Worm (Caenorhabditis elegans) whole organism, L3 larva: ENCODE results near the gene F11A5.17.

Source experiments
- R02D3.7 ChIP-seq: fragments of 150-350 bp; optimal IDR thresholded peaks from 2 replicates; lab custom pipeline; 2014; ENCODE audit warnings: missing biosample characterization, missing genetic modification characterization
- ZK546.5 ChIP-seq: sonication (generic microtip); optimal IDR thresholded peaks from 2 replicates; lab custom pipeline; 2017; ENCODE audit warnings: missing biosample characterization, missing genetic modification characterization
- aly-2 ChIP-seq: fragments of 150-350 bp; optimal IDR thresholded peaks from 2 replicates; lab custom pipeline; 2014; ENCODE audit warnings: missing biosample characterization, missing genetic modification characterization
- ama-1 ChIP-seq: fragments of 150-350 bp; optimal IDR thresholded peaks from 2 replicates; lab custom pipeline; 2018
- ceh-16 ChIP-seq: sonication (generic microtip); optimal IDR thresholded peaks from 2 replicates; lab custom pipeline; 2017; ENCODE audit warnings: missing biosample characterization, missing genetic modification characterization
- ceh-28 ChIP-seq: fragments of 150-350 bp; optimal IDR thresholded peaks from 2 replicates; lab custom pipeline; 2014; ENCODE audit warnings: missing biosample characterization, missing genetic modification reagents, missing genetic modification characterization
- ceh-82 ChIP-seq: fragments of 150-350 bp; optimal IDR thresholded peaks from 2 replicates; lab custom pipeline; 2014; ENCODE audit warnings: missing biosample characterization, missing genetic modification characterization
- ceh-9 ChIP-seq: sonication (generic microtip); optimal IDR thresholded peaks from 2 replicates; lab custom pipeline; 2018; ENCODE audit warnings: missing biosample characterization, missing genetic modification characterization
- daf-12 ChIP-seq: fragments of 150-350 bp; optimal IDR thresholded peaks from 2 replicates; lab custom pipeline; 2014; ENCODE audit warnings: missing biosample characterization, missing genetic modification reagents, missing genetic modification characterization
- elt-2 ChIP-seq: sonication (generic microtip); optimal IDR thresholded peaks from 2 replicates; lab custom pipeline; 2016; ENCODE audit warnings: missing genetic modification reagents, mild to moderate bottlenecking, missing genetic modification characterization, missing compliant biosample characterization
- elt-3 ChIP-seq, 3 experiments: fragments of 150-350 bp in 1 of 3; sonication (generic microtip) in 2 of 3; optimal IDR thresholded peaks; 2 replicates in 2 of 3; 4 replicates in 1 of 3; lab custom pipeline; 2014 to 2017; ENCODE audit warnings: missing biosample characterization in 3 of 3, missing genetic modification characterization in 3 of 3
- eor-1 ChIP-seq, 2 experiments: fragments of 150-350 bp; optimal IDR thresholded peaks; 2 replicates each; lab custom pipeline; 2014 to 2018; ENCODE audit warnings: missing biosample characterization in 2 of 2, missing genetic modification characterization in 2 of 2
- fkh-10 ChIP-seq: sonication (generic microtip); optimal IDR thresholded peaks from 2 replicates; lab custom pipeline; 2017; ENCODE audit warnings: missing biosample characterization, missing genetic modification reagents, missing genetic modification characterization
- fkh-2 ChIP-seq: fragments of 150-350 bp; optimal IDR thresholded peaks from 2 replicates; lab custom pipeline; 2014; ENCODE audit warnings: missing biosample characterization, missing genetic modification reagents, missing genetic modification characterization
- fos-1 ChIP-seq: fragments of 150-350 bp; optimal IDR thresholded peaks from 2 replicates; lab custom pipeline; 2014; ENCODE audit warnings: missing biosample characterization, missing genetic modification characterization
- hmg-11 ChIP-seq: sonication (generic microtip); optimal IDR thresholded peaks from 2 replicates; lab custom pipeline; 2016; ENCODE audit warnings: missing genetic modification characterization, missing compliant biosample characterization
- lin-39 ChIP-seq: fragments of 150-350 bp; optimal IDR thresholded peaks from 2 replicates; lab custom pipeline; 2018; ENCODE audit warnings: missing biosample characterization, missing genetic modification reagents, missing genetic modification characterization
- lsy-12 ChIP-seq: sonication (generic microtip); optimal IDR thresholded peaks from 2 replicates; lab custom pipeline; 2016; ENCODE audit warnings: mild to moderate bottlenecking, missing genetic modification characterization, missing compliant biosample characterization
- mdl-1 ChIP-seq: fragments of 150-350 bp; optimal IDR thresholded peaks from 2 replicates; lab custom pipeline; 2014; ENCODE audit warnings: missing biosample characterization, missing genetic modification characterization
- nfya-1 ChIP-seq: sonication (generic microtip); optimal IDR thresholded peaks from 2 replicates; lab custom pipeline; 2017; ENCODE audit warnings: missing genetic modification characterization, mild to moderate bottlenecking, missing compliant biosample characterization, antibody characterized with exemption, moderate library complexity; ENCODE audit not compliant: insufficient read depth
- nhr-11 ChIP-seq: fragments of 150-350 bp; optimal IDR thresholded peaks from 2 replicates; lab custom pipeline; 2014; ENCODE audit warnings: missing biosample characterization, missing genetic modification characterization
- nhr-12 ChIP-seq: fragments of 150-350 bp; optimal IDR thresholded peaks from 2 replicates; lab custom pipeline; 2014; ENCODE audit warnings: missing biosample characterization, missing genetic modification characterization
- nhr-23 ChIP-seq: fragments of 150-350 bp; optimal IDR thresholded peaks from 2 replicates; lab custom pipeline; 2014; ENCODE audit warnings: missing biosample characterization, missing genetic modification reagents, missing genetic modification characterization
- nhr-237 ChIP-seq: fragments of 150-350 bp; optimal IDR thresholded peaks from 2 replicates; lab custom pipeline; 2014; ENCODE audit warnings: missing biosample characterization, missing genetic modification characterization
- nhr-25 ChIP-seq: sonication (generic microtip); optimal IDR thresholded peaks from 2 replicates; lab custom pipeline; 2017; ENCODE audit warnings: missing biosample characterization, missing genetic modification characterization
- nhr-28 ChIP-seq: fragments of 150-350 bp; optimal IDR thresholded peaks from 2 replicates; lab custom pipeline; 2014; ENCODE audit warnings: missing biosample characterization, missing genetic modification characterization
- nhr-43 ChIP-seq: sonication (generic microtip); optimal IDR thresholded peaks from 2 replicates; lab custom pipeline; 2016; ENCODE audit warnings: mild to moderate bottlenecking, missing genetic modification characterization, missing compliant biosample characterization; ENCODE audit not compliant: poor library complexity, severe bottlenecking
- nhr-76 ChIP-seq: fragments of 150-350 bp; sonication (generic microtip); optimal IDR thresholded peaks from 5 replicates; lab custom pipeline; 2014; ENCODE audit warnings: missing biosample characterization, missing genetic modification characterization
- nhr-77 ChIP-seq: fragments of 150-350 bp; optimal IDR thresholded peaks from 2 replicates; lab custom pipeline; 2014; ENCODE audit warnings: missing biosample characterization, missing genetic modification characterization
- pha-4 ChIP-seq: fragments of 150-350 bp; optimal IDR thresholded peaks from 2 replicates; lab custom pipeline; 2014; ENCODE audit warnings: missing biosample characterization, missing genetic modification reagents, missing genetic modification characterization
- pqm-1 ChIP-seq: fragments of 150-350 bp; optimal IDR thresholded peaks from 2 replicates; lab custom pipeline; 2017; ENCODE audit warnings: missing biosample characterization, missing genetic modification characterization, inconsistent platforms
- skn-1 ChIP-seq: fragments of 150-350 bp; optimal IDR thresholded peaks from 2 replicates; lab custom pipeline; 2014; ENCODE audit warnings: missing biosample characterization, missing genetic modification characterization
- snpc-4 ChIP-seq: fragments of 150-350 bp; optimal IDR thresholded peaks from 2 replicates; lab custom pipeline; 2014; ENCODE audit warnings: missing biosample characterization, missing genetic modification characterization
- unc-39 ChIP-seq: sonication (generic microtip); optimal IDR thresholded peaks from 4 replicates; lab custom pipeline; 2017; ENCODE audit warnings: missing biosample characterization, missing genetic modification characterization
- unc-62 ChIP-seq: fragments of 150-350 bp; sonication (generic microtip); optimal IDR thresholded peaks from 4 replicates; lab custom pipeline; 2014; ENCODE audit warnings: missing biosample characterization, missing genetic modification reagents, missing genetic modification characterization
- zag-1 ChIP-seq: fragments of 150-350 bp; optimal IDR thresholded peaks from 2 replicates; lab custom pipeline; 2014; ENCODE audit warnings: missing biosample characterization, missing genetic modification characterization
- ztf-4 ChIP-seq: fragments of 150-350 bp; optimal IDR thresholded peaks from 2 replicates; lab custom pipeline; 2014; ENCODE audit warnings: missing biosample characterization, missing genetic modification characterization

The F11A5.17 gene

ce11 chrV:16162124-16162735 is 39.6 kb upstream of the F11A5.17 start, which contains the start of the genes str-109 and F10A3.11:
Gene str-109 (minus strand): TSS chrV:16162224.
Gene F10A3.11 (plus strand): TSS chrV:16162685.
- TF ChIP-seq daf-12 (tag; lab: Kevin White, UChicago) (no peak), lin-39 (tag; lab: Kevin White, UChicago) (no peak), nhr-43 (tag; lab: Kevin White, UChicago) (no peak), elt-2 (tag; lab: Kevin White, UChicago) (no peak), fos-1 (tag; lab: Kevin White, UChicago) (no peak), ama-1 (lab: Kevin White, UChicago) (no peak), nhr-28 (tag; lab: Kevin White, UChicago) (no peak), nhr-77 (tag; lab: Kevin White, UChicago) (no peak), unc-39 (no peak), snpc-4 (tag; lab: Kevin White, UChicago) (no peak), unc-62 (GFP tag; lab: Kevin White, UChicago) (no peak), ceh-82 (no peak), ZK546.5 (tag; lab: Kevin White, UChicago) (no peak), ceh-16 (no peak), zag-1 (no peak), nhr-25 (no peak), nhr-23 (tag; lab: Kevin White, UChicago) (no peak), nhr-237 (tag; lab: Kevin White, UChicago) (no peak), ztf-4 (tag; lab: Kevin White, UChicago) (no peak)

ce11 chrV:16163719-16164118 is 38.1 kb upstream of the F11A5.17 start, which contains the start of gene F10A3.12:
Gene F10A3.12 (plus strand): TSS chrV:16164019.
- no peak for TF ChIP-seq mdl-1 (tag; lab: Kevin White, UChicago)
- TF ChIP-seq ceh-28 (tag; lab: Kevin White, UChicago): no peak
- TF ChIP-seq eor-1 (tag; optimal IDR thresholded peaks at IDR 0.05; lab: Kevin White, UChicago): no peak
- no peak for TF ChIP-seq lsy-12 (tag; lab: Kevin White, UChicago)
- TF ChIP-seq nfya-1: no peak
- no peak for TF ChIP-seq R02D3.7 (tag; lab: Kevin White, UChicago)
- TF ChIP-seq nhr-77 (tag; lab: Kevin White, UChicago): no peak
- TF ChIP-seq ceh-16: no peak
- no peak for TF ChIP-seq unc-62 (GFP tag; lab: Kevin White, UChicago)
- no peak for TF ChIP-seq nhr-76 (tag; lab: Kevin White, UChicago)
- TF ChIP-seq aly-2 (tag; lab: Kevin White, UChicago): no peak
- no peak for TF ChIP-seq nhr-25
- TF ChIP-seq skn-1 (tag; lab: Kevin White, UChicago): no peak
- no peak for TF ChIP-seq ceh-9 (tag; lab: Kevin White, UChicago)
- no peak for TF ChIP-seq pha-4 (tag; lab: Kevin White, UChicago)

ce11 chrV:16165936-16166335 is 35.9 kb upstream of the F11A5.17 start, which contains the start of gene str-108:
Gene str-108 (plus strand): TSS chrV:16166236.
- TF ChIP-seq aly-2 (tag; lab: Kevin White, UChicago): no peak
- no peak for TF ChIP-seq ZK546.5 (tag; lab: Kevin White, UChicago)

ce11 chrV:16169026-16169425 is 32.8 kb upstream of the F11A5.17 start, which contains the start of gene str-111:
Gene str-111 (minus strand): TSS chrV:16169126.
- TF ChIP-seq lin-39 (tag; lab: Kevin White, UChicago) (no peak), R02D3.7 (tag; lab: Kevin White, UChicago) (no peak), ceh-82 (no peak), unc-62 (GFP tag; lab: Kevin White, UChicago) (no peak), ztf-4 (tag; lab: Kevin White, UChicago) (no peak), fkh-10 (GFP tag; lab: Kevin White, UChicago) (no peak), pqm-1 (tag; lab: Kevin White, UChicago) (no peak), ceh-28 (tag; lab: Kevin White, UChicago) (no peak), nhr-237 (tag; lab: Kevin White, UChicago) (no peak), snpc-4 (tag; lab: Kevin White, UChicago) (no peak), nhr-76 (tag; lab: Kevin White, UChicago) (no peak)
- TF ChIP-seq, all 47 proteins: peak for 0

ce11 chrV:16171721-16172120 is 30.1 kb upstream of the F11A5.17 start, which contains the start of gene K05D4.9:
Gene K05D4.9 (minus strand): TSS chrV:16171821.
- TF ChIP-seq ztf-4 (tag; lab: Kevin White, UChicago) (no peak), lin-39 (tag; lab: Kevin White, UChicago) (no peak), lsy-12 (tag; lab: Kevin White, UChicago) (no peak), nhr-43 (tag; lab: Kevin White, UChicago) (no peak), nhr-11 (tag; lab: Kevin White, UChicago) (no peak), hmg-11 (no peak), elt-3 (tag; optimal IDR thresholded peaks at IDR 0.05; lab: Kevin White, UChicago) (no peak), zag-1 (no peak), nhr-12 (tag; lab: Kevin White, UChicago) (no peak), nhr-237 (tag; lab: Kevin White, UChicago) (no peak), fkh-2 (tag; lab: Kevin White, UChicago) (no peak), ceh-9 (tag; lab: Kevin White, UChicago) (no peak), ceh-82 (no peak), nhr-76 (tag; lab: Kevin White, UChicago) (no peak), nhr-23 (tag; lab: Kevin White, UChicago) (no peak), fos-1 (tag; lab: Kevin White, UChicago) (no peak), snpc-4 (tag; lab: Kevin White, UChicago) (no peak), ceh-28 (tag; lab: Kevin White, UChicago) (no peak)
